Worm (Caenorhabditis elegans): ENCODE results near the gene F21D5.6.
A peak's percentile ranks its signal among the peaks of the same experiment; 100 is the strongest.
"Not testable (repeated sequence)": the region's sequence is repeated elsewhere in the genome, so short reads cannot be mapped to it uniquely, and the experiment has no call there.

Gene F21D5.6

DNA sequence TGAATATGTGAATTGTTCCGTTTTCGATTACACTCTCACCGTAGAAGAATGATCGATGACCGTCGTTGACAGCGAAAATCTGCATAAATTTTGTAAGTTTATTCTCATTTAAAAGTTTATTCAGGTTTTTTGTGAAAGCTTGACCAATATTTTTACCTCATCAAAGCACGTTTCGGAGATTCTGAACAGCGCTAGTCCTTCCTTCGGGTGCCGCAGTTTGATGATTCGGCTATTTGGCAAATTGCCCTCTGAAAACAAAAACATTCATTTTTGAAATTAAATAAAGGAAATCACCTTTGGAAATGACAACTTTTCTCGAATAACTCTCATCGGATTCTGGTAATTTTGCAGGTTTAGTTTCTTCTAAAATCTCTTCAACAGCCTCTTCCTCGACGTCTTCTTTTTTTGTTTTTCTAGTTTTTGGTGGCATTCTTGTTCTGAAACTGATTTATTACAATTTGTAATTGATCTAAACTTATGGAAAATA is at the start of gene F21D5.6:
F21D5.6 (minus strand) TSS at position 437 of the 487 bp plus-strand sequence.
- no peak for TF ChIP-seq nhr-6 (tag; optimal IDR thresholded peaks at IDR 0.05)
- TF ChIP-seq sma-3 (GFP tag; optimal IDR thresholded peaks at IDR 0.05): no peak
- no peak for TF ChIP-seq unc-39 (tag; optimal IDR thresholded peaks at IDR 0.05)

DNA sequence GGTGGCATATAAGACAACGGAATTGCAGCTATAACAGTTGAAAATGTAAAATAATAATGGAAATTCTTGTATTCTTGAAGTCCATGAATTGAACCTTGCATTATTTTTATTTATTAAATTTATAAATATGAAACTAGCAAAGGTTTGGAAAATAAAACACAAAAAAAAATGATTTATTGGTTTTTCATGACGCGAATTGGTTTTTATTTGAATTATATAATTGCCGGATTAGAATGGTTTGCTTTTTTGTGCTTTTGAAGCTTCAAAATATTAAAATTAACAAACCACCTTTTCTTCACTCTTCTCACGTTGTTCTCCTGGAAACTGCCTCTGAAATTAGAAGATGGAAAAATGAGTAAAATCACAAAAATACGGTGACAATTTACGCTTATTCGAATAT is 49.0 kb upstream of the F21D5.6 start, which contains the start of gene sru-35:
sru-35 (minus strand) TSS at position 101 of the 400 bp plus-strand sequence.
- TF ChIP-seq lsy-2 (tag; optimal IDR thresholded peaks at IDR 0.05) (no peak), F13H6.1 (tag; optimal IDR thresholded peaks at IDR 0.05) (no peak), ztf-1 (GFP tag; conservative IDR thresholded peaks at IDR 0.05) (no peak), nhr-23 (tag; optimal IDR thresholded peaks at IDR 0.05) (no peak), alr-1 (tag; optimal IDR thresholded peaks at IDR 0.05) (no peak), gmeb-1 (tag; optimal IDR thresholded peaks at IDR 0.05) (no peak)

DNA sequence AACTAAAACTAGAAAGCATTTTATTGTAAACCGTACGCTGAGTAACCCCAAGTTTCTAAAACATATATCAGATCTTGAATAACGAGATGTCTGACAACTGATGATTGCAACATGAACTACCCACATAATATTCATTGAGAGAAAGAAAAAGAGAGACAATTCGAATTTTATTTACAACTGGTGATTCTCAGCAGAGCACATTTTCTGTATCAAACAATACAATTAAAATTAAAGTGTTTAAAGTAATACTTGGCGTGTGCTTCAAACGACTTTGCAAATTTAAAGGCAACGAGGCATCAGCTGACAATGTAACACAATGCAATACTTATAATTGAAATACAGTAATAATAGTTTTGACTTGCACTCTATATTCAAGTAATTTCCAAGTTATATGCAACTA is 46.9 kb upstream of the F21D5.6 start, which contains the start of gene C33D9.10:
C33D9.10 (minus strand) TSS at position 101 of the 400 bp plus-strand sequence.
- not testable (repeated sequence) for TF ChIP-seq ceh-82, lin-11, unc-39 (tag; optimal IDR thresholded peaks at IDR 0.05)

DNA sequence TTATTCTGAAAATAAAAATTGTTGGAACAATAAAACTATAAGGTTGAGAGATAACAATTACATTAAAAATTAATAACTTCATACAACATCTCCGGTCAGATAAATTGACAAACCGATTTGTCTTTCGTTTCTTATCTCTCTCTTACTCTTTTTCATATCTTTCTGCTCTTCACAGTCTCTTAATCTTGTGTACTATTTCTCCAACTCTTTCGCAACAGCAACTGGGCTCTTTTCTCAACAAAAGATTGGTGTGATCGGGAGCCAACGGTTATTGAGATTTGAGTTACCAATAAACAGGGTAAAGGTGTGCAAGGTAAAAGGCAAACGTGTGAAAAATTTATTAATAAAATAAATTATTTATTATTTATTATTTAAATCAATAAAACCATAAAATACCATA is 45.5 kb upstream of the F21D5.6 start, which contains the start of gene C33D9.8:
C33D9.8 (minus strand) TSS at position 99 of the 400 bp plus-strand sequence.
- peak; percentile 60 for TF ChIP-seq unc-55 (GFP tag; optimal IDR thresholded peaks at IDR 0.05)
- no peak for TF ChIP-seq nhr-12 (tag; optimal IDR thresholded peaks at IDR 0.05)
- TF ChIP-seq unc-62 (GFP tag; optimal IDR thresholded peaks at IDR 0.05): no peak
- TF ChIP-seq unc-39 (tag; optimal IDR thresholded peaks at IDR 0.05): no peak
- no peak for TF ChIP-seq peb-1 (tag; optimal IDR thresholded peaks at IDR 0.05)
- TF ChIP-seq C34F6.9 (tag; optimal IDR thresholded peaks at IDR 0.05): peak; percentile 40
- TF ChIP-seq lsy-2 (tag; optimal IDR thresholded peaks at IDR 0.05): peak in 1 of 2 experiments; percentile 30

DNA sequence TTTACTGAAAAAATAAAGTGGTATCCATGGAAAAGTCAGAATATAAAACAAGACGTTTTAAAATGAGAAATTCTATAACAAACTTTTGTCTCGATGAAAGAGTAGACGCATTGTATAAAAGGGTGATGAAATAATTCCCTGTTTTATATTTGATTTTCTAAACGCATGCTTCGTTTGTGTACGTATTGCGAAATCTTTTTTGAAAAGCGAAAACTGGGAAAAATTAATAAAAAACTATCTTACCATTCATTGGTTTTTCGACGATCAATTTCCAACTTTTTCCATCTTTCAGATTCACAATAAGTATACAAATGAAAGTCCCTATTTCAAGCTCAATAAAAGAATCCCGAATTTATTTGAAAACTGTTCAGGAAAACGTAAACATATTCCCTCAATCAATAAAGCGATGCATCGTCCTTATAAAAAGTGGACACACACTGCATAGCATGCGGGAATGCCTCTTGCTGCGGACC is 43.7 kb upstream of the F21D5.6 start, which contains the start of gene C33D9.13:
C33D9.13 (minus strand) TSS at position 423 of the 473 bp plus-strand sequence.
- TF ChIP-seq nhr-237 (tag; optimal IDR thresholded peaks at IDR 0.05) (no peak), nhr-12 (tag; optimal IDR thresholded peaks at IDR 0.05) (no peak), ama-1 (optimal IDR thresholded peaks at IDR 0.05) (no peak), ceh-16 (tag; optimal IDR thresholded peaks at IDR 0.05) (no peak), unc-39 (tag; optimal IDR thresholded peaks at IDR 0.05) (no peak), peb-1 (tag; optimal IDR thresholded peaks at IDR 0.05) (no peak), blmp-1 (tag; optimal IDR thresholded peaks at IDR 0.05; ENCODE audit: insufficient read depth) (no peak), unc-55 (GFP tag; optimal IDR thresholded peaks at IDR 0.05) (peak; percentile 48), R02D3.7 (tag; optimal IDR thresholded peaks at IDR 0.05) (no peak), C34F6.9 (tag; optimal IDR thresholded peaks at IDR 0.05) (peak; percentile 24), dmd-4 (tag; optimal IDR thresholded peaks at IDR 0.05) (no peak), gmeb-1 (tag; optimal IDR thresholded peaks at IDR 0.05) (no peak), lin-11 (tag; optimal IDR thresholded peaks at IDR 0.05) (no peak)

DNA sequence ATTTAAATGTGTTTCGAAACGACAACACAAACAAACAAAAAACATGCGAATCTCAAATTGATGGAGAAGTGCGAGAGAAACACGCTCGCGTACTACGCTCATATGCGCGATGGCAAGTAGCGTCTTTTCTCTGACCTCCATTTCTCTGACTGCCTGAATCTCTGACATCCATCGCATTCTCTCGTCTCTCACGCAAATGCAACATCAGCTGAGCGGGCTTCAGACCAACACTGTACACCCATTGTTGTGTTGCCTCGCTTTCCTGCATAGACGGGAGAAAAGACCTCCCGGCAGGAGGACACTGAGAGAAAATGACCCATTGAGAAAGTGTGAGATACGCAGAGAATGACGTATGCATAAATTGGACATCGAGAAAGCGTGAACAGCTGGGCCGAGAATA is 41.0 kb upstream of the F21D5.6 start:
- peak; percentile 68 for TF ChIP-seq nhr-21 (tag; optimal IDR thresholded peaks at IDR 0.05)
- peak; percentile 34 for TF ChIP-seq crh-2 (tag; optimal IDR thresholded peaks at IDR 0.05)
- peak; percentile 70 for TF ChIP-seq gmeb-1 (tag; optimal IDR thresholded peaks at IDR 0.05)
- TF ChIP-seq lsy-2 (tag; optimal IDR thresholded peaks at IDR 0.05): peak in 1 of 2 experiments; percentile 66
- TF ChIP-seq fos-1 (tag; optimal IDR thresholded peaks at IDR 0.05): peak; percentile 90
- peak; percentile 52 for TF ChIP-seq blmp-1 (tag; optimal IDR thresholded peaks at IDR 0.05; ENCODE audit: insufficient read depth)
- no peak for TF ChIP-seq dmd-4 (tag; optimal IDR thresholded peaks at IDR 0.05)
- no peak for TF ChIP-seq unc-39 (tag; optimal IDR thresholded peaks at IDR 0.05)
- TF ChIP-seq R02D3.7 (tag; optimal IDR thresholded peaks at IDR 0.05): no peak
- no peak for TF ChIP-seq mbf-1 (tag; optimal IDR thresholded peaks at IDR 0.05)
- peak; percentile 88 for TF ChIP-seq C34F6.9 (tag; optimal IDR thresholded peaks at IDR 0.05)
- no peak for TF ChIP-seq nhr-77 (tag; optimal IDR thresholded peaks at IDR 0.05)
- TF ChIP-seq egl-27 (tag; optimal IDR thresholded peaks at IDR 0.05): peak; percentile 84
- TF ChIP-seq nhr-129 (tag; optimal IDR thresholded peaks at IDR 0.05): peak; percentile 96
- TF ChIP-seq sem-4 (tag; optimal IDR thresholded peaks at IDR 0.05): peak; percentile 27
- peak; percentile 57 for TF ChIP-seq sma-3 (GFP tag; optimal IDR thresholded peaks at IDR 0.05)
- TF ChIP-seq nhr-6 (tag; optimal IDR thresholded peaks at IDR 0.05): peak; percentile 46
- TF ChIP-seq F13H6.1 (tag; optimal IDR thresholded peaks at IDR 0.05): peak; percentile 85
- TF ChIP-seq alr-1 (tag; optimal IDR thresholded peaks at IDR 0.05): no peak
- TF ChIP-seq ztf-4 (tag; optimal IDR thresholded peaks at IDR 0.05): no peak
- peak; percentile 94 for TF ChIP-seq nhr-25 (tag; optimal IDR thresholded peaks at IDR 0.05)
- TF ChIP-seq ztf-11 (tag; optimal IDR thresholded peaks at IDR 0.05): no peak
- TF ChIP-seq sma-9 (GFP tag; optimal IDR thresholded peaks at IDR 0.05): peak; percentile 73
- no peak for TF ChIP-seq sma-9 (tag; optimal IDR thresholded peaks at IDR 0.05)
- TF ChIP-seq unc-55 (GFP tag; optimal IDR thresholded peaks at IDR 0.05): peak; percentile 45
- peak; percentile 9 for TF ChIP-seq mab-5 (tag; optimal IDR thresholded peaks at IDR 0.05)
- peak; percentile 41 for TF ChIP-seq ceh-16 (tag; optimal IDR thresholded peaks at IDR 0.05)
- TF ChIP-seq snpc-4 (tag; optimal IDR thresholded peaks at IDR 0.05): peak; percentile 51
- TF ChIP-seq peb-1 (tag; optimal IDR thresholded peaks at IDR 0.05): peak; percentile 74
- TF ChIP-seq mdl-1 (tag; optimal IDR thresholded peaks at IDR 0.05): peak in 1 of 2 experiments; percentile 48
